Fruit fly (Drosophila melanogaster): ENCODE results near the gene CG43061.

Gene CG43061

DNA sequence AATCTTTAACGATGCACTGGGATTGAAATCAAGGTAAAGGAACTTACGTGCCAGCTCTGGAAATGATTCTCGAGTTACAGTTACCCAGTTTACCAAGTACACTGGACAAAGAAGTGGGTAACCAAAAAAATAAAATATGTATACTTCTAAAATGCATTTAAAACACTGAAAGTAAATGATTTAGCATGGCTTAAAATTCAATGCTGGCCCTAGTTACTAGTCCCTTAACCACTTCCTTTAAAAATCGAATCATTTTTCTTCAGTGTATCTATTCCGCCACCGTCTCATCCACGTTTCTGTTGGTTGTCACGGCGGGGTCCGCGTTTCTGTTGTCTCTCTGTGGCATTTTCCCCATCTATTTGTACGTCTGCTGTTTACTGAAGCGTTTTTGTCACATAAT is 23.2 kb downstream of the CG43061 start (continued):
- TF ChIP-seq CG2889 (GFP tag; IDR thresholded peaks at IDR 0.05): no peak
- TF ChIP-seq jing (GFP tag; optimal IDR thresholded peaks at IDR 0.05): no peak
- no peak for TF ChIP-seq pfk (GFP tag; optimal IDR thresholded peaks at IDR 0.05)
- TF ChIP-seq fd102C (GFP tag; optimal IDR thresholded peaks at IDR 0.05): no peak
- peak; percentile 7; the same call in 1 of the 2 replicates for TF ChIP-seq CG11085 (GFP tag; IDR thresholded peaks at IDR 0.05)
- peak; percentile 73 for TF ChIP-seq CG18599 (GFP tag; optimal IDR thresholded peaks at IDR 0.05)
- TF ChIP-seq Trl (optimal IDR thresholded peaks at IDR 0.05): no peak
- no peak for TF ChIP-seq Trl (GFP tag; optimal IDR thresholded peaks at IDR 0.05)
- no peak for TF ChIP-seq CG13123 (GFP tag; optimal IDR thresholded peaks at IDR 0.05)
- peak; percentile 49 for TF ChIP-seq Meics (GFP tag; optimal IDR thresholded peaks at IDR 0.05)
- no peak for TF ChIP-seq CG8478 (optimal IDR thresholded peaks at IDR 0.05)
- TF ChIP-seq so (GFP tag; IDR thresholded peaks at IDR 0.05): no peak
- TF ChIP-seq Sox102F (GFP tag; optimal IDR thresholded peaks at IDR 0.05): peak; percentile 46
- TF ChIP-seq tgo (GFP tag; IDR thresholded peaks at IDR 0.05): peak; percentile 23; the same call in 1 of the 3 replicates
- TF ChIP-seq HHEX (GFP tag; optimal IDR thresholded peaks at IDR 0.05): no peak
- TF ChIP-seq chif (GFP tag; optimal IDR thresholded peaks at IDR 0.05): no peak
- TF ChIP-seq CG9932 (GFP tag; IDR thresholded peaks at IDR 0.05): peak; percentile 35; the same call in 1 of the 2 replicates
- TF ChIP-seq dysf (GFP tag; IDR thresholded peaks at IDR 0.05): peak; percentile 48; the same call in 1 of the 3 replicates
- peak; percentile 66 for TF ChIP-seq CG11504 (tag; optimal IDR thresholded peaks at IDR 0.05)
- TF ChIP-seq CG7839 (tag; optimal IDR thresholded peaks at IDR 0.05): peak; percentile 56
- TF ChIP-seq CG8359 (GFP tag; optimal IDR thresholded peaks at IDR 0.05; ENCODE audit: borderline replicate concordance): no peak
- no peak for TF ChIP-seq CG31365 (tag; optimal IDR thresholded peaks at IDR 0.05)
- TF ChIP-seq gem (tag; optimal IDR thresholded peaks at IDR 0.05): peak; percentile 57
- no peak for TF ChIP-seq Sox100B (GFP tag; optimal IDR thresholded peaks at IDR 0.05)
- TF ChIP-seq lov (optimal IDR thresholded peaks at IDR 0.05): no peak
- TF ChIP-seq lov (GFP tag; IDR thresholded peaks at IDR 0.05): no peak
- peak; percentile 60 for TF ChIP-seq ara (GFP tag; IDR thresholded peaks at IDR 0.05)
- TF ChIP-seq sens-2 (GFP tag; IDR thresholded peaks at IDR 0.05): no peak
- no peak for TF ChIP-seq vfl (GFP tag; optimal IDR thresholded peaks at IDR 0.05)
- peak; percentile 20 for TF ChIP-seq CG13296 (GFP tag; optimal IDR thresholded peaks at IDR 0.05)
- TF ChIP-seq CG2678 (tag; optimal IDR thresholded peaks at IDR 0.05): peak; percentile 52
- no peak for TF ChIP-seq gsb-n (tag; optimal IDR thresholded peaks at IDR 0.05)
- TF ChIP-seq CG12219 (GFP tag; optimal IDR thresholded peaks at IDR 0.05): no peak
- TF ChIP-seq CG30431 (GFP tag; optimal IDR thresholded peaks at IDR 0.05): peak; percentile 28
- no peak for TF ChIP-seq Ets97D (GFP tag; optimal IDR thresholded peaks at IDR 0.05)
- TF ChIP-seq Nf-YB (GFP tag; optimal IDR thresholded peaks at IDR 0.05): no peak
- no peak for TF ChIP-seq CG11696 (GFP tag; IDR thresholded peaks at IDR 0.05)
- peak; percentile 35 for TF ChIP-seq bcd (GFP tag; optimal IDR thresholded peaks at IDR 0.05)
- TF ChIP-seq eyg (GFP tag; optimal IDR thresholded peaks at IDR 0.05): no peak
- TF ChIP-seq CG7357 (GFP tag; IDR thresholded peaks at IDR 0.05): no peak
- TF ChIP-seq tin (GFP tag; optimal IDR thresholded peaks at IDR 0.05): no peak
- TF ChIP-seq CG31441 (GFP tag; IDR thresholded peaks at IDR 0.05): no peak; the same call in 1 of the 2 replicates
- no peak for TF ChIP-seq br (optimal IDR thresholded peaks at IDR 0.05)
- TF ChIP-seq slbo (GFP tag; IDR thresholded peaks at IDR 0.05): peak; percentile 59
- no peak for TF ChIP-seq ranshi (GFP tag; IDR thresholded peaks at IDR 0.05)
- no peak for TF ChIP-seq seq (GFP tag; IDR thresholded peaks at IDR 0.05)
- TF ChIP-seq CG14014 (GFP tag; IDR thresholded peaks at IDR 0.05): peak; percentile 28; the same call in 1 of the 2 replicates
- TF ChIP-seq pan (optimal IDR thresholded peaks at IDR 0.05): no peak
- TF ChIP-seq pan (GFP tag; optimal IDR thresholded peaks at IDR 0.05 in 1 of 2, IDR thresholded peaks at IDR 0.05 in 1 of 2): peak in 1 of 2 experiments; percentile 39
- no peak for TF ChIP-seq zen (tag; optimal IDR thresholded peaks at IDR 0.05)
- peak; percentile 28 for TF ChIP-seq BtbVII (GFP tag; optimal IDR thresholded peaks at IDR 0.05)
- 0 out of 2 replicates have a peak, but pooled peaks have one; percentile 13 for TF ChIP-seq CG14441 (GFP tag; IDR thresholded peaks at IDR 0.05)
- no peak for TF ChIP-seq twi (tag; optimal IDR thresholded peaks at IDR 0.05)

All from whole organism, embryonic.